Worm (Caenorhabditis elegans) whole organism, L4 larva: ENCODE results near the gene rbm-26.

Experiments used
- F10B5.3 ChIP-seq: sonication (generic microtip); optimal IDR thresholded peaks from 2 replicates; lab custom pipeline; 2016; ENCODE audit warnings: mild to moderate bottlenecking, missing genetic modification characterization, missing compliant biosample characterization
- F37D6.2 ChIP-seq: sonication (generic microtip); optimal IDR thresholded peaks from 2 replicates; lab custom pipeline; 2016; ENCODE audit warnings: mild to moderate bottlenecking, missing genetic modification characterization, missing compliant biosample characterization
- T26A8.4 ChIP-seq: fragments of 200-800 bp; sonication (Bioruptor generic); IDR thresholded peaks from 2 replicates; pipeline ENCODE4 v1.3.6; 2022; ENCODE audit warnings: missing genetic modification characterization, missing compliant biosample characterization
- Y5F2A.4 ChIP-seq: fragments of 200-800 bp; sonication (Bioruptor generic); optimal IDR thresholded peaks from 2 replicates; lab custom pipeline; 2018; ENCODE audit warnings: mild to moderate bottlenecking, missing genetic modification characterization, missing compliant biosample characterization
- Y75B8A.6 ChIP-seq: fragments of 200-800 bp; sonication (Bioruptor generic); IDR thresholded peaks from 2 replicates; pipeline ENCODE4 v1.3.6; 2022; ENCODE audit warnings: missing genetic modification reagents, missing genetic modification characterization, missing compliant biosample characterization
- aha-1 ChIP-seq: fragments of 150-350 bp; peaks from one replicate; lab custom pipeline; 2014; ENCODE audit warnings: missing biosample characterization, missing genetic modification characterization
- ama-1 ChIP-seq: fragments of 150-350 bp; optimal IDR thresholded peaks from 2 replicates; lab custom pipeline; 2014; ENCODE audit warnings: inconsistent platforms, mixed read lengths
- arid-1 ChIP-seq: fragments of 200-800 bp; sonication (Bioruptor generic); conservative IDR thresholded peaks from 2 replicates; pipeline ENCODE4 v1.3.6; 2022; ENCODE audit warnings: missing genetic modification reagents, missing genetic modification characterization, missing compliant biosample characterization
- attf-4 ChIP-seq: sonication (generic microtip); optimal IDR thresholded peaks from 3 replicates; lab custom pipeline; 2017; ENCODE audit warnings: missing biosample characterization, missing genetic modification characterization
- ceh-20 ChIP-seq: fragments of 200-800 bp; sonication (Bioruptor generic); IDR thresholded peaks from 2 replicates; pipeline ENCODE4 v1.3.6; 2022; ENCODE audit warnings: missing genetic modification reagents, missing genetic modification characterization, missing compliant biosample characterization
- ceh-44 ChIP-seq: fragments of 200-800 bp; sonication (Bioruptor generic); IDR thresholded peaks from 2 replicates; pipeline ENCODE4 v1.3.6; 2022; ENCODE audit warnings: missing genetic modification reagents, missing genetic modification characterization, missing compliant biosample characterization
- ces-1 ChIP-seq: fragments of 150-350 bp; sonication (generic microtip); optimal IDR thresholded peaks from 4 replicates; lab custom pipeline; 2014; ENCODE audit warnings: missing biosample characterization, missing genetic modification reagents, missing genetic modification characterization
- cey-2 ChIP-seq: sonication (generic microtip); optimal IDR thresholded peaks from 3 replicates; lab custom pipeline; 2017; ENCODE audit warnings: missing genetic modification characterization, mild to moderate bottlenecking, missing compliant biosample characterization, antibody characterized with exemption, borderline replicate concordance; ENCODE audit not compliant: insufficient read depth
- ctbp-1 ChIP-seq: fragments of 200-800 bp; sonication (Bioruptor generic); IDR thresholded peaks from 2 replicates; pipeline ENCODE4 v1.3.6; 2022; ENCODE audit warnings: missing genetic modification reagents, missing genetic modification characterization, missing compliant biosample characterization
- daf-12 ChIP-seq: fragments of 150-350 bp; optimal IDR thresholded peaks from 2 replicates; lab custom pipeline; 2014; ENCODE audit warnings: missing biosample characterization, missing genetic modification reagents, missing genetic modification characterization
- daf-16 ChIP-seq, 3 experiments: sonication (generic microtip); optimal IDR thresholded peaks; 2 replicates each; lab custom pipeline; 2016 to 2017; ENCODE audit warnings: missing genetic modification characterization in 3 of 3, missing genetic modification reagents in 3 of 3, mild to moderate bottlenecking in 2 of 3, missing compliant biosample characterization in 2 of 3, missing biosample characterization in 1 of 3, moderate library complexity in 1 of 3
- dmd-6 ChIP-seq: fragments of 200-800 bp; sonication (Bioruptor generic); IDR thresholded peaks from 2 replicates; pipeline ENCODE4 v1.3.6; 2022; ENCODE audit warnings: missing genetic modification reagents, missing genetic modification characterization, missing compliant biosample characterization
- dpl-1 ChIP-seq: fragments of 150-350 bp; optimal IDR thresholded peaks from 2 replicates; lab custom pipeline; 2014; ENCODE audit warnings: missing biosample characterization, missing genetic modification reagents, missing genetic modification characterization
- duxl-1 ChIP-seq: sonication (generic microtip); optimal IDR thresholded peaks from 2 replicates; lab custom pipeline; 2016; ENCODE audit warnings: mild to moderate bottlenecking, missing genetic modification characterization, moderate library complexity, missing compliant biosample characterization; ENCODE audit not compliant: poor library complexity
- egl-27 ChIP-seq: sonication (generic microtip); optimal IDR thresholded peaks from 3 replicates; lab custom pipeline; 2017; ENCODE audit warnings: missing biosample characterization, missing genetic modification reagents, missing genetic modification characterization
- fkh-10 ChIP-seq: fragments of 150-350 bp; optimal IDR thresholded peaks from 2 replicates; lab custom pipeline; 2014; ENCODE audit warnings: missing biosample characterization, missing genetic modification reagents, missing genetic modification characterization
- fos-1 ChIP-seq: fragments of 150-350 bp; optimal IDR thresholded peaks from 2 replicates; lab custom pipeline; 2014; ENCODE audit warnings: missing biosample characterization, missing genetic modification characterization
- hif-1 ChIP-seq, 2 experiments: sonication (generic microtip); optimal IDR thresholded peaks; 2 replicates each; lab custom pipeline; 2016 to 2017; ENCODE audit warnings: missing compliant biosample characterization in 2 of 2, missing genetic modification characterization in 2 of 2, missing genetic modification reagents in 2 of 2, missing genotype in 2 of 2, mild to moderate bottlenecking in 1 of 2
- hlh-11 ChIP-seq: fragments of 200-800 bp; sonication (Bioruptor generic); optimal IDR thresholded peaks from 2 replicates; lab custom pipeline; 2018; ENCODE audit warnings: mild to moderate bottlenecking, missing genetic modification characterization, missing compliant biosample characterization
- lin-39 ChIP-seq: fragments of 150-350 bp; optimal IDR thresholded peaks from 2 replicates; lab custom pipeline; 2014; ENCODE audit warnings: missing biosample characterization, missing genetic modification reagents, missing genetic modification characterization
- lir-3 ChIP-seq: sonication (generic microtip); optimal IDR thresholded peaks from 2 replicates; lab custom pipeline; 2016; ENCODE audit warnings: mild to moderate bottlenecking, missing genetic modification characterization, missing compliant biosample characterization
- lsy-2 ChIP-seq, 2 experiments: fragments of 150-350 bp in 1 of 2; sonication (generic microtip) in 1 of 2; optimal IDR thresholded peaks; 2 replicates each; lab custom pipeline; 2014 to 2017; ENCODE audit warnings: missing biosample characterization in 2 of 2, missing genetic modification characterization in 2 of 2
- madf-5 ChIP-seq, 2 experiments: fragments of 200-800 bp; sonication (Bioruptor generic); IDR thresholded peaks; 2 replicates each; pipeline ENCODE4 v1.3.6; 2022; ENCODE audit warnings: missing compliant biosample characterization in 2 of 2, missing genetic modification characterization in 2 of 2
- madf-9 ChIP-seq: fragments of 200-800 bp; sonication (Bioruptor generic); conservative IDR thresholded peaks from 2 replicates; pipeline ENCODE4 v1.3.6; 2022; ENCODE audit warnings: missing genetic modification reagents, missing genetic modification characterization, missing compliant biosample characterization
- mdl-1 ChIP-seq, 2 experiments: fragments of 150-350 bp in 1 of 2; sonication (generic microtip) in 1 of 2; optimal IDR thresholded peaks; 2 replicates each; lab custom pipeline; 2014 to 2017; ENCODE audit warnings: missing biosample characterization in 2 of 2, missing genetic modification characterization in 2 of 2
- mdt-29 ChIP-seq: fragments of 200-800 bp; sonication (Bioruptor generic); IDR thresholded peaks from 2 replicates; pipeline ENCODE4 v1.3.6; 2022; ENCODE audit warnings: missing genetic modification reagents, missing genetic modification characterization, missing compliant biosample characterization
- mes-2 ChIP-seq: sonication (generic microtip); optimal IDR thresholded peaks from 2 replicates; lab custom pipeline; 2016; ENCODE audit warnings: missing genotype, mild to moderate bottlenecking, missing genetic modification characterization, missing compliant biosample characterization; ENCODE audit not compliant: poor library complexity, severe bottlenecking
- mxl-3 ChIP-seq: fragments of 200-800 bp; sonication (Bioruptor generic); optimal IDR thresholded peaks from 2 replicates; lab custom pipeline; 2018; ENCODE audit warnings: mild to moderate bottlenecking, missing genetic modification characterization, missing compliant biosample characterization
- nhr-11 ChIP-seq: fragments of 150-350 bp; optimal IDR thresholded peaks from 2 replicates; lab custom pipeline; 2014; ENCODE audit warnings: missing biosample characterization, missing genetic modification characterization
- nhr-237 ChIP-seq: sonication (generic microtip); optimal IDR thresholded peaks from 2 replicates; lab custom pipeline; 2017; ENCODE audit warnings: missing biosample characterization, missing genetic modification characterization
- nhr-42 ChIP-seq: fragments of 200-800 bp; sonication (Bioruptor generic); IDR thresholded peaks from 2 replicates; pipeline ENCODE4 v1.3.6; 2022; ENCODE audit warnings: missing genetic modification characterization, missing compliant biosample characterization
- nhr-76 ChIP-seq: fragments of 150-350 bp; optimal IDR thresholded peaks from 2 replicates; lab custom pipeline; 2014; ENCODE audit warnings: missing biosample characterization, missing genetic modification characterization
- pha-4 ChIP-seq, 2 experiments: fragments of 150-350 bp in 1 of 2; fragments of 200-800 bp in 1 of 2; sonication (Bioruptor generic) in 1 of 2; IDR thresholded peaks in 1 of 2; optimal IDR thresholded peaks in 1 of 2; 2 replicates each; pipeline versions ENCODE4 v1.3.6 to Lab custom; 2014 to 2022; ENCODE audit warnings: missing genetic modification characterization in 2 of 2, missing genetic modification reagents in 2 of 2, missing biosample characterization in 1 of 2, missing compliant biosample characterization in 1 of 2
- pqm-1 ChIP-seq: sonication (generic microtip); optimal IDR thresholded peaks from 2 replicates; lab custom pipeline; 2017; ENCODE audit warnings: missing biosample characterization, missing genetic modification characterization
- sdz-12 ChIP-seq: fragments of 200-800 bp; sonication (Bioruptor generic); optimal IDR thresholded peaks from 2 replicates; lab custom pipeline; 2018; ENCODE audit warnings: mild to moderate bottlenecking, missing genetic modification characterization, missing compliant biosample characterization
- set-16 ChIP-seq: fragments of 200-800 bp; sonication (Bioruptor generic); IDR thresholded peaks from 2 replicates; pipeline ENCODE4 v1.3.6; 2022; ENCODE audit warnings: missing genetic modification reagents, missing genetic modification characterization, missing compliant biosample characterization
- skn-1 ChIP-seq: fragments of 150-350 bp; optimal IDR thresholded peaks from 2 replicates; lab custom pipeline; 2014; ENCODE audit warnings: missing biosample characterization, missing genetic modification characterization
- snpc-1.2 ChIP-seq: fragments of 200-800 bp; sonication (Bioruptor generic); IDR thresholded peaks from 2 replicates; pipeline ENCODE4 v1.3.6; 2022; ENCODE audit warnings: missing genetic modification reagents, missing genetic modification characterization, missing compliant biosample characterization
- spr-1 ChIP-seq: sonication (generic microtip); optimal IDR thresholded peaks from 2 replicates; lab custom pipeline; 2016; ENCODE audit warnings: mild to moderate bottlenecking, missing genetic modification characterization, missing compliant biosample characterization
- tag-97 ChIP-seq: fragments of 200-800 bp; sonication (Bioruptor generic); IDR thresholded peaks from 2 replicates; pipeline ENCODE4 v1.3.6; 2022; ENCODE audit warnings: missing genetic modification characterization, missing compliant biosample characterization
- unc-130 ChIP-seq: sonication (generic microtip); optimal IDR thresholded peaks from 2 replicates; lab custom pipeline; 2016; ENCODE audit warnings: missing genetic modification reagents, missing genetic modification characterization, missing compliant biosample characterization
- unc-39 ChIP-seq: sonication (generic microtip); optimal IDR thresholded peaks from 2 replicates; lab custom pipeline; 2017; ENCODE audit warnings: missing biosample characterization, missing genetic modification characterization
- unc-62 ChIP-seq, 3 experiments: fragments of 150-350 bp in 1 of 3; sonication (generic microtip); optimal IDR thresholded peaks in 2 of 3; peaks in 1 of 3; 1 replicate in 1 of 3; 2 replicates in 2 of 3; lab custom pipeline; 2014 to 2017; ENCODE audit warnings: missing biosample characterization in 3 of 3, missing genetic modification characterization in 3 of 3, missing genetic modification reagents in 3 of 3, missing genotype in 1 of 3
- vab-7 ChIP-seq: fragments of 200-800 bp; sonication (Bioruptor generic); IDR thresholded peaks from 2 replicates; pipeline ENCODE4 v1.3.6; 2022; ENCODE audit warnings: missing genetic modification reagents, missing genetic modification characterization, missing compliant biosample characterization
- zip-11 ChIP-seq: fragments of 200-800 bp; sonication (Bioruptor generic); IDR thresholded peaks from 2 replicates; pipeline ENCODE4 v1.3.6; 2022; ENCODE audit warnings: missing genetic modification characterization, missing compliant biosample characterization

The rbm-26 gene

ce11 chrIII:5710676-5711075, 666 bp upstream of the rbm-26 start:
- TF ChIP-seq skn-1 (tag; lab: Kevin White, UChicago) (no peak), dmd-6 (GFP tag; lab: Robert Waterston, UW) (peak; percentile 30; the same call in 1 of the 2 replicates), Y75B8A.6 (no peak), arid-1 (GFP tag; lab: Robert Waterston, UW) (no peak), daf-12 (tag; lab: Kevin White, UChicago) (no peak), ceh-44 (GFP tag; lab: Robert Waterston, UW) (no peak), lir-3 (tag; lab: Kevin White, UChicago) (no peak), cey-2 (tag; lab: Kevin White, UChicago) (no peak), snpc-1.2 (GFP tag; lab: Robert Waterston, UW) (no peak), T26A8.4 (GFP tag; lab: Robert Waterston, UW) (no peak), duxl-1 (tag; lab: Kevin White, UChicago) (no peak), attf-4 (tag; lab: Kevin White, UChicago) (no peak), hlh-11 (tag; lab: Kevin White, UChicago) (peak; percentile 86), hif-1 (tag; optimal IDR thresholded peaks at IDR 0.05; lab: Kevin White, UChicago) (no peak), madf-9 (GFP tag; lab: Robert Waterston, UW) (0 out of 2 replicates have a peak, but pooled peaks have one; percentile 42), dpl-1 (GFP tag; lab: Kevin White, UChicago) (no peak), unc-39 (no peak), nhr-237 (tag; lab: Kevin White, UChicago) (no peak), ces-1 (GFP tag; lab: Kevin White, UChicago) (no peak), pqm-1 (tag; lab: Kevin White, UChicago) (peak; percentile 4), ctbp-1 (GFP tag; lab: Robert Waterston, UW) (no peak), ceh-20 (0 out of 2 replicates have a peak, but pooled peaks have one; percentile 37), nhr-42 (GFP tag; lab: Robert Waterston, UW) (no peak), mdl-1 (tag; optimal IDR thresholded peaks at IDR 0.05; lab: Kevin White, UChicago) (peak in 1 of 2 experiments; percentile 80), nhr-11 (no peak), pha-4 (GFP tag; IDR thresholded peaks at IDR 0.05; lab: Robert Waterston, UW) (no peak), pha-4 (tag; optimal IDR thresholded peaks at IDR 0.05; lab: Kevin White, UChicago) (no peak), mdt-29 (GFP tag; lab: Robert Waterston, UW) (no peak), Y5F2A.4 (no peak), set-16 (GFP tag; lab: Robert Waterston, UW) (no peak), mxl-3 (GFP tag; lab: Kevin White, UChicago) (peak; percentile 95), egl-27 (tag; lab: Kevin White, UChicago) (no peak), fos-1 (tag; lab: Kevin White, UChicago) (no peak), fkh-10 (GFP tag; lab: Kevin White, UChicago) (no peak), lsy-2 (tag; optimal IDR thresholded peaks at IDR 0.05; lab: Kevin White, UChicago) (peak; percentile 59 to 81), tag-97 (no peak), lin-39 (tag; lab: Kevin White, UChicago) (no peak), F37D6.2 (tag; lab: Kevin White, UChicago) (no peak), daf-16 (GFP tag; optimal IDR thresholded peaks at IDR 0.05; lab: Kevin White, UChicago) (no peak), daf-16 (tag; optimal IDR thresholded peaks at IDR 0.05; lab: Kevin White, UChicago) (no peak), F10B5.3 (no peak), aha-1 (peak; percentile 83), zip-11 (GFP tag; lab: Robert Waterston, UW) (no peak), nhr-76 (tag; lab: Kevin White, UChicago) (no peak), vab-7 (no peak), madf-5 (GFP tag; IDR thresholded peaks at IDR 0.05; lab: Robert Waterston, UW) (no peak), unc-62 (GFP tag; optimal IDR thresholded peaks at IDR 0.05 in 1 of 2; lab: Kevin White, UChicago) (peak in 1 of 2 experiments; percentile 76), unc-62 (tag; optimal IDR thresholded peaks at IDR 0.05; lab: Kevin White, UChicago) (no peak), ama-1 (lab: Kevin White, UChicago) (peak; percentile 51), unc-130 (GFP tag; lab: Kevin White, UChicago) (no peak), mes-2 (tag; lab: Kevin White, UChicago) (peak; percentile 41), sdz-12 (GFP tag; lab: Kevin White, UChicago) (no peak), spr-1 (tag; lab: Kevin White, UChicago) (peak; percentile 45)
